Fruit fly (Drosophila melanogaster): ENCODE results near the gene CG32228.

- TF ChIP-seq CG8478 (optimal IDR thresholded peaks at IDR 0.05) (no peak), CTCF (optimal IDR thresholded peaks at IDR 0.05) (no peak)
These were observed 21.4 kb downstream of the CG32228 start for dm6 chr3L:20287046-20287445.

Data from S2 (cell line).